Worm (Caenorhabditis elegans) whole organism, L2 larva: ENCODE results near the gene T21B10.3.

Experiments
- F13H6.1 ChIP-seq: sonication (generic microtip); optimal IDR thresholded peaks from 2 replicates; lab custom pipeline; 2016; ENCODE audit warnings: missing genetic modification characterization, missing compliant biosample characterization
- ZK546.5 ChIP-seq: sonication (generic microtip); optimal IDR thresholded peaks from 2 replicates; lab custom pipeline; 2017; ENCODE audit warnings: missing biosample characterization, missing genetic modification characterization
- alr-1 ChIP-seq: fragments of 150-350 bp; optimal IDR thresholded peaks from 2 replicates; lab custom pipeline; 2014; ENCODE audit warnings: missing biosample characterization, missing genetic modification characterization
- ama-1 ChIP-seq: fragments of 150-350 bp; optimal IDR thresholded peaks from 2 replicates; lab custom pipeline; 2018; ENCODE audit warnings: inconsistent platforms
- blmp-1 ChIP-seq: sonication (generic microtip); optimal IDR thresholded peaks from 2 replicates; lab custom pipeline; 2017; ENCODE audit warnings: missing genetic modification characterization, mild to moderate bottlenecking, missing compliant biosample characterization, antibody characterized with exemption, moderate library complexity; ENCODE audit not compliant: insufficient read depth
- dmd-4 ChIP-seq: sonication (generic microtip); optimal IDR thresholded peaks from 2 replicates; lab custom pipeline; 2017; ENCODE audit warnings: missing biosample characterization, missing genetic modification characterization
- elt-1 ChIP-seq: fragments of 150-350 bp; optimal IDR thresholded peaks from 2 replicates; lab custom pipeline; 2014; ENCODE audit warnings: missing biosample characterization, missing genetic modification characterization
- fos-1 ChIP-seq: fragments of 150-350 bp; optimal IDR thresholded peaks from 2 replicates; lab custom pipeline; 2014; ENCODE audit warnings: missing biosample characterization, missing genetic modification characterization
- gmeb-1 ChIP-seq: fragments of 150-350 bp; optimal IDR thresholded peaks from 2 replicates; lab custom pipeline; 2014; ENCODE audit warnings: missing biosample characterization, missing genetic modification characterization
- lin-39 ChIP-seq: fragments of 150-350 bp; optimal IDR thresholded peaks from 2 replicates; lab custom pipeline; 2014; ENCODE audit warnings: missing biosample characterization, missing genetic modification reagents, missing genetic modification characterization
- lsy-2 ChIP-seq, 2 experiments: fragments of 150-350 bp in 1 of 2; sonication (generic microtip) in 1 of 2; optimal IDR thresholded peaks; 2 replicates each; lab custom pipeline; 2014 to 2017; ENCODE audit warnings: missing biosample characterization in 2 of 2, missing genetic modification characterization in 2 of 2
- mab-5 ChIP-seq: fragments of 150-350 bp; optimal IDR thresholded peaks from 2 replicates; lab custom pipeline; 2014; ENCODE audit warnings: missing biosample characterization, missing genetic modification characterization
- mbf-1 ChIP-seq: sonication (generic microtip); optimal IDR thresholded peaks from 2 replicates; lab custom pipeline; 2017; ENCODE audit warnings: missing biosample characterization, missing genetic modification characterization
- mdl-1 ChIP-seq, 2 experiments: fragments of 150-350 bp in 1 of 2; sonication (generic microtip) in 1 of 2; optimal IDR thresholded peaks; 2 replicates each; lab custom pipeline; 2017; ENCODE audit warnings: missing biosample characterization in 2 of 2, missing genetic modification characterization in 2 of 2
- nhr-10 ChIP-seq: sonication (generic microtip); optimal IDR thresholded peaks from 2 replicates; lab custom pipeline; 2017; ENCODE audit warnings: missing biosample characterization, missing genetic modification characterization
- nhr-11 ChIP-seq: fragments of 150-350 bp; optimal IDR thresholded peaks from 2 replicates; lab custom pipeline; 2014; ENCODE audit warnings: missing biosample characterization, missing genetic modification characterization
- nhr-12 ChIP-seq: fragments of 150-350 bp; optimal IDR thresholded peaks from 2 replicates; lab custom pipeline; 2014; ENCODE audit warnings: missing biosample characterization, missing genetic modification characterization
- nhr-23 ChIP-seq: fragments of 150-350 bp; optimal IDR thresholded peaks from 2 replicates; lab custom pipeline; 2014; ENCODE audit warnings: missing biosample characterization, missing genetic modification reagents, missing genetic modification characterization
- nhr-6 ChIP-seq: fragments of 150-350 bp; optimal IDR thresholded peaks from 2 replicates; lab custom pipeline; 2014; ENCODE audit warnings: missing biosample characterization, missing genetic modification characterization
- nhr-77 ChIP-seq: fragments of 150-350 bp; optimal IDR thresholded peaks from 2 replicates; lab custom pipeline; 2014; ENCODE audit warnings: missing biosample characterization, missing genetic modification characterization
- peb-1 ChIP-seq: fragments of 150-350 bp; optimal IDR thresholded peaks from 2 replicates; lab custom pipeline; 2014; ENCODE audit warnings: missing biosample characterization, missing genetic modification characterization
- sem-4 ChIP-seq: fragments of 150-350 bp; optimal IDR thresholded peaks from 2 replicates; lab custom pipeline; 2014; ENCODE audit warnings: missing biosample characterization, missing genetic modification reagents, missing genetic modification characterization
- sma-9 ChIP-seq, 2 experiments: fragments of 150-350 bp in 1 of 2; sonication (generic microtip) in 1 of 2; optimal IDR thresholded peaks; 2 replicates each; lab custom pipeline; 2014 to 2016; ENCODE audit warnings: missing genetic modification characterization in 2 of 2, mild to moderate bottlenecking in 1 of 2, missing biosample characterization in 1 of 2, missing compliant biosample characterization in 1 of 2, missing genetic modification reagents in 1 of 2, moderate library complexity in 1 of 2
- snpc-4 ChIP-seq: fragments of 150-350 bp; optimal IDR thresholded peaks from 2 replicates; lab custom pipeline; 2014; ENCODE audit warnings: missing biosample characterization, missing genetic modification characterization
- unc-39 ChIP-seq: fragments of 150-350 bp; optimal IDR thresholded peaks from 2 replicates; lab custom pipeline; 2014; ENCODE audit warnings: missing biosample characterization, missing genetic modification characterization
- unc-55 ChIP-seq: fragments of 150-350 bp; sonication (generic microtip); optimal IDR thresholded peaks from 3 replicates; lab custom pipeline; 2014; ENCODE audit warnings: missing biosample characterization, missing genetic modification reagents, missing genetic modification characterization
- unc-62 ChIP-seq: fragments of 150-350 bp; optimal IDR thresholded peaks from 2 replicates; lab custom pipeline; 2014; ENCODE audit warnings: missing biosample characterization, missing genetic modification reagents, missing genetic modification characterization
- zag-1 ChIP-seq: fragments of 150-350 bp; optimal IDR thresholded peaks from 2 replicates; lab custom pipeline; 2014; ENCODE audit warnings: missing biosample characterization, missing genetic modification characterization
- ztf-11 ChIP-seq: sonication (generic microtip); optimal IDR thresholded peaks from 2 replicates; lab custom pipeline; 2017; ENCODE audit warnings: missing biosample characterization, missing genetic modification characterization
- ztf-4 ChIP-seq: fragments of 150-350 bp; optimal IDR thresholded peaks from 2 replicates; lab custom pipeline; 2014; ENCODE audit warnings: missing biosample characterization, missing genetic modification characterization

T21B10.3 gene

DNA sequence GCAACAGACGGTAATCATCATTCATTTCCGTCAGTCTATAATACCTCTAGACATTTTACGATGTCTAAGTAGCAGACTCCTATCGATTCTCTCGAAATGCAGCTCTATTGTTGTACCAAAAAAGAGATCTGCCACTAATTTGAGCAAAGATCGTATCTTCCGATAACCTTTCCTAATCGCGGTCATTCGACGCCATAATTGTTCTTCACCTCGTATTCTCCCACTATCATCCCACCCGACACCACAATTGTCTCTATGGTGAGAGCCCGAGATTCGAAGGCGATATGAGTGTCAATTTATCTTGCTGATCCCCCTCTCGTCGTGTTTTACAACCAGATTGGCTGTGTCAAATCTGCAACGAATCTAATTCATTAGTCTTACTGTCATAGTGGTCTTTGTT, 38.8 kb upstream of the T21B10.3 start:
- no peak for TF ChIP-seq unc-62 (GFP tag; lab: Kevin White, UChicago)
- no peak for TF ChIP-seq F13H6.1 (tag; lab: Kevin White, UChicago)
- no peak for TF ChIP-seq elt-1
- no peak for TF ChIP-seq unc-39 (tag; lab: Kevin White, UChicago)
- no peak for TF ChIP-seq unc-55
- TF ChIP-seq ztf-4: no peak
- TF ChIP-seq peb-1 (tag; lab: Kevin White, UChicago): no peak
- no peak for TF ChIP-seq snpc-4 (tag; lab: Kevin White, UChicago)
- TF ChIP-seq nhr-12 (tag; lab: Kevin White, UChicago): no peak
- no peak for TF ChIP-seq sma-9 (GFP tag; optimal IDR thresholded peaks at IDR 0.05; lab: Kevin White, UChicago)
- no peak for TF ChIP-seq sma-9 (tag; optimal IDR thresholded peaks at IDR 0.05; lab: Kevin White, UChicago)
- no peak for TF ChIP-seq ZK546.5
- TF ChIP-seq, all 48 proteins: peak for 0

DNA sequence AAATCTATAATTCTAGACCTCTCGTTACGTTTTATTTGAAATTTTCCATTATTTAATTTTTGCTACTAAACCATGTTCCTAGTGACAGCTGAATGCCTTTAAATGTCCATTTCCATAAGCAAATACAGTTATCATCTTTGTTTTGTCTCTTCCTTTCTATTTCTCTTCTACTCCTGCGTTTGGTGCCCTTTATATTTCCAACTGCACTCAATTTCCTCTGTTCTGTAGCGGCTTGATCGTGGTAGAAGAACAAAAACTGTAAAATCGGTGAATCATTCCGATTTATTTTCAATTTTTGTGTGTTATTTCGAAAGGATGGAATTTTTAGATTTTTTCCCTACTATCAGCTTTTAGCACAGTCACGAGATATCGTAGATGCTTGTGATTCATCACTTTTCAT, 38.3 kb upstream of the T21B10.3 start:
- TF ChIP-seq fos-1: peak; percentile 47
- TF ChIP-seq nhr-77 (tag; lab: Kevin White, UChicago): no peak

DNA sequence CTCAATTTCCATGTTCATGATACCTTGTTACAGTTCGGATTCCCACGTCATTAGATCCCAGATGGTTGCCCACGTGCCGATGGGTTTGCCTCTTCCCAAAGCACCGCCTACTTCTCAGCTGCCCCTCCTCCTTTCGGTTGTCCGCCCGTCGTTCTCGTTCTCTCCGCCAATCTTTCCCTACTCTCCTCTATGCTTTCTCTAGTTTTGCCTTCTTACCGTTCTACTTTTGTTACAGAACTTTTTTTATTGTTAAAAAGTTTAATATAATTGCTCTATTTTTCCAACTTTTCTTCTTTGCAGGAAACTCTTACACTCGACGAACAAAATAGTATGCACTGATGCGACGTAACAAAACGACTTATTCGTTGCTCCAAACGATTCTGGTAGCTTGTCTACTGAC, 37.6 kb upstream of the T21B10.3 start, which contains the start of gene lat-1:
Gene lat-1 (plus strand): TSS at position 301 of the 400 bp plus-strand sequence.
- no peak for TF ChIP-seq lsy-2 (tag; optimal IDR thresholded peaks at IDR 0.05; lab: Kevin White, UChicago)
- TF ChIP-seq ZK546.5: no peak

DNA sequence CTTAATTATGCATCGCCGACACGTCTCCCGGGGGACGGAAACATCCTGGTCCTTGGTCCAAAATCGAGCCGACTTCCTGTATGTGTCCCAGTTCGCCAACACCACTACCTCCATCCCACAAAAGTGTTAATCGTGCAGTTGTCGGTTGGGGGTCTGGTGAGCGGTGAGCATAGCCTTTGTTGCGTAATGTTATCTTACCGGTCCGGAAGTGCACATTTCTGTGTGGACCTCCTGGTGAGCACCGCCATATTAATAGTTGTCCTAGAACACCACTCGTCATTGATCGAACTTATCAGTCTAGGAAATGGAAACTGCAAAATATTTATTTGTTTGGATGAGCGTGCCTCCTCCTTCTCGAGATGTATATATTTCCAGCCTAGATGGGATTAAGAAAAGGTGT, 36.9 kb upstream of the T21B10.3 start:
- TF ChIP-seq alr-1 (tag; lab: Kevin White, UChicago): no peak
- no peak for TF ChIP-seq ztf-11

DNA sequence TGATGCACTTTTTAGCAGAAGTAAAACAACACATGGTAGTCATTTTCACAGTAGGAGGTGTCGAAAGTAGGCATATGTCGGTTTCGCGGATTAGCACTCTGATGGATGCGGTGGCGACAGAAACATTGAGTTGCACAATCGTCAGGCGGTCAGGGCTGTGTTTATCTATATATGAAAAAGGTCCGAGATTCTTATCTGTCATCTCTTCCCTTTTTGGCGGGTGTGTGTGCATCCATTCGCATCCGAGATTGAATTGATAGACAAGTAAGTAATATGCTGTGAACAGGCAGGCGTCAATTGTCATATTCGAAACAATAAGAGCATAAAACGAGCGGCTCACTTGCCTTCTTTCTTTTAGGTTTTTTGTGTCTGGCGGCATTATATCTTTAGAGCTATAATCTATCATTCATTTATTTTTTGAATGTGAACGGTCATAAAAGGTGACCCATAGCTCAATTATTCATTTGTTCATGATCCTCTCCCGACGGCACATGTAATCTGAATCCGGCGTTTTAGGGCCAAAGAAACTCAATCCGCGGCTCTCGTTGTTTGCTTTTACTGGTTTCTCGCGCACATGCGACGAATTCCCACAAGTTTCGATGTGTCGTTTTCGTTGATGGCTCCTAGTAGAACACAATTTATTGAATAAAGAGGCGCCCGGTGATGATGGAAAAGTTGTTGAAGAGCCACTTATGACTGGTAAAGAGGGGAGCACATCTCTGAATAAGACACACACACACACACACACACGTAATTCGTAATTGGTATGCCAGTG, 35.4 kb upstream of the T21B10.3 start:
- TF ChIP-seq ZK546.5 (no peak), nhr-6 (no peak), mbf-1 (tag; lab: Kevin White, UChicago) (no peak)

DNA sequence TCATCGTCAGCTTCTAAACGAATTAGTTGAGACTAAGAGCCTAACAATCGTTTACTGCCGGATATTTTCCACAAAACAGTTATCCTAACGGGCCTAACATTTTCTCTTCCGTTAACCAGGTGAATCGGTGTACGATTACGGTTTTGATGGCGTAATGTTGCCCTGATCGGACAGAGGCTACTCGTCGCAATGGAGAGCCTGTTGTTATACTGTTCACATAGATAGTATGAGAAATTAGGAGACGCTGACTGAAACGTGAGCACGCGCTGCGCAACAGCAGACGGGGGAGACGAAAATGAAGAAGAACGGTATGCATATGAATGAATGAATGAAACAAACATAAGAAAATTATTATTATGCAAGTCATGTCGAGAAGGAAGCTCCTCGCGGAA, 34.8 kb upstream of the T21B10.3 start:
- TF ChIP-seq mbf-1 (tag; lab: Kevin White, UChicago): no peak
- no peak for TF ChIP-seq lsy-2 (tag; optimal IDR thresholded peaks at IDR 0.05; lab: Kevin White, UChicago)
- TF ChIP-seq mdl-1 (tag; optimal IDR thresholded peaks at IDR 0.05; lab: Kevin White, UChicago): no peak
- TF ChIP-seq lin-39 (tag; lab: Kevin White, UChicago): no peak
- no peak for TF ChIP-seq nhr-10 (tag; lab: Kevin White, UChicago)
- no peak for TF ChIP-seq sem-4 (tag; lab: Kevin White, UChicago)
- TF ChIP-seq fos-1: no peak
- no peak for TF ChIP-seq blmp-1 (tag; lab: Kevin White, UChicago)
- no peak for TF ChIP-seq zag-1
- TF ChIP-seq dmd-4 (tag; lab: Kevin White, UChicago): no peak

DNA sequence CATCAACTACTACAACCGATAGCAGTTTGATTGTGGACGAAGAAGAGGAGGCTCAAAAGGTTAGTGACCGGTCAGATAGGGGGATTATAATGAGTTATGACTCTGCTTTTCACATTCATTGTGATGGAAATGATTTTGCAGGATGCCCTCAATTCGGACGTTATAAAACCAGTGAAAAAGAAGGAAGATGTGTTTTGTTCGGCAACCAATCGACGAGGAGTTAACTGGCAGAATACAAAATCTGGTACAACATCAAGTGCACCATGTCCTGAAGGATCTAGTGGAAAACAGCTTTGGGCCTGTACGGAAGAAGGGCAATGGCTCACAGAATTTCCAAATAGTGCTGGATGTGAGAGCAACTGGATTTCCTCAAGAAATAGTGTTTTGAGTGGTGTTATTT, 30.3 kb upstream of the T21B10.3 start:
- TF ChIP-seq alr-1 (tag; lab: Kevin White, UChicago) (no peak), mab-5 (tag; lab: Kevin White, UChicago) (no peak), blmp-1 (tag; lab: Kevin White, UChicago) (no peak), nhr-11 (tag; lab: Kevin White, UChicago) (no peak), gmeb-1 (tag; lab: Kevin White, UChicago) (no peak), ama-1 (lab: Kevin White, UChicago) (no peak), nhr-23 (tag; lab: Kevin White, UChicago) (no peak)
